Worm (Caenorhabditis elegans): ENCODE measurements around the gene F46B6.10.

Gene F46B6.10

ce11 chrV:9813527-9813926 is 11.7 kb upstream of the F46B6.10 start, which contains the start of gene sru-30:
Gene sru-30, plus strand, starts transcription at chrV:9813827.
- TF ChIP-seq pha-4 (tag; optimal IDR thresholded peaks at IDR 0.05) (no peak), nhr-25 (tag; optimal IDR thresholded peaks at IDR 0.05) (no peak), zag-1 (tag; optimal IDR thresholded peaks at IDR 0.05) (no peak), nhr-12 (tag; optimal IDR thresholded peaks at IDR 0.05) (no peak), ZK546.5 (tag; optimal IDR thresholded peaks at IDR 0.05) (no peak), sea-2 (GFP tag; optimal IDR thresholded peaks at IDR 0.05) (no peak), unc-62 (GFP tag; optimal IDR thresholded peaks at IDR 0.05) (no peak), jun-1 (tag; optimal IDR thresholded peaks at IDR 0.05) (no peak), unc-39 (tag; optimal IDR thresholded peaks at IDR 0.05) (no peak), ztf-4 (tag; optimal IDR thresholded peaks at IDR 0.05) (no peak)

- no peak for TF ChIP-seq ceh-16 (tag; optimal IDR thresholded peaks at IDR 0.05)
- TF ChIP-seq ztf-11 (tag; optimal IDR thresholded peaks at IDR 0.05), result no peak
- TF ChIP-seq lsy-12 (tag; optimal IDR thresholded peaks at IDR 0.05), result no peak
- TF ChIP-seq fkh-10 (GFP tag; optimal IDR thresholded peaks at IDR 0.05), result no peak
- TF ChIP-seq sea-2 (GFP tag; optimal IDR thresholded peaks at IDR 0.05), result no peak
- no peak for TF ChIP-seq nhr-237 (tag; optimal IDR thresholded peaks at IDR 0.05)
- no peak for TF ChIP-seq egl-5 (tag; optimal IDR thresholded peaks at IDR 0.05)
- TF ChIP-seq unc-62 (GFP tag; optimal IDR thresholded peaks at IDR 0.05), result no peak
- TF ChIP-seq unc-39 (tag; optimal IDR thresholded peaks at IDR 0.05), result no peak
- no peak for TF ChIP-seq ceh-28 (tag; optimal IDR thresholded peaks at IDR 0.05)
- TF ChIP-seq nhr-76 (tag; optimal IDR thresholded peaks at IDR 0.05), result no peak
- TF ChIP-seq tbx-2 (tag; optimal IDR thresholded peaks at IDR 0.05), result no peak
- TF ChIP-seq lin-15B (tag; optimal IDR thresholded peaks at IDR 0.05), result no peak
- no peak for TF ChIP-seq pha-4 (tag; optimal IDR thresholded peaks at IDR 0.05)
- no peak for TF ChIP-seq lin-39 (tag; optimal IDR thresholded peaks at IDR 0.05)
Measured at ce11 chrV:9812216-9812615, 10.4 kb upstream of the F46B6.10 start.

- TF ChIP-seq nfya-1 (tag; optimal IDR thresholded peaks at IDR 0.05; ENCODE audit: insufficient read depth), result no peak
- no peak for TF ChIP-seq egl-27 (tag; optimal IDR thresholded peaks at IDR 0.05)
- no peak for TF ChIP-seq snpc-4 (tag; optimal IDR thresholded peaks at IDR 0.05)
- no peak for TF ChIP-seq R02D3.7 (tag; optimal IDR thresholded peaks at IDR 0.05)
- no peak for TF ChIP-seq aly-2 (tag; optimal IDR thresholded peaks at IDR 0.05)
- TF ChIP-seq pha-4 (tag; optimal IDR thresholded peaks at IDR 0.05), result no peak
- TF ChIP-seq unc-39 (tag; optimal IDR thresholded peaks at IDR 0.05), result no peak
- TF ChIP-seq fkh-10 (GFP tag; optimal IDR thresholded peaks at IDR 0.05), result no peak
- TF ChIP-seq lsy-12 (tag; optimal IDR thresholded peaks at IDR 0.05), result no peak
- TF ChIP-seq elt-1 (tag; optimal IDR thresholded peaks at IDR 0.05), result no peak
- TF ChIP-seq ceh-16 (tag; optimal IDR thresholded peaks at IDR 0.05), result no peak
- no peak for TF ChIP-seq hmg-11 (tag; optimal IDR thresholded peaks at IDR 0.05)
- no peak for TF ChIP-seq nhr-43 (tag; optimal IDR thresholded peaks at IDR 0.05; ENCODE audit: poor library complexity, severe bottlenecking)
- TF ChIP-seq nhr-28 (tag; optimal IDR thresholded peaks at IDR 0.05), result no peak
Measured at ce11 chrV:9811154-9811553, 9.3 kb upstream of the F46B6.10 start, which contains the start of gene sru-29. Gene sru-29, plus strand, starts transcription at chrV:9811454.

ce11 chrV:9805161-9805560 is 3.3 kb upstream of the F46B6.10 start, which contains the start of gene sru-37:
Gene sru-37, plus strand, starts transcription at chrV:9805461.
- TF ChIP-seq elt-3 (tag; optimal IDR thresholded peaks at IDR 0.05) (no peak), nhr-67 (tag; optimal IDR thresholded peaks at IDR 0.05) (no peak), pqm-1 (tag; optimal IDR thresholded peaks at IDR 0.05) (no peak), ama-1 (optimal IDR thresholded peaks at IDR 0.05) (no peak)

ce11 chrV:9803176-9803575 is 1.3 kb upstream of the F46B6.10 start, which contains the start of gene sru-39:
Gene sru-39, plus strand, starts transcription at chrV:9803476.
- TF ChIP-seq nhr-76 (tag; optimal IDR thresholded peaks at IDR 0.05) (no peak), ztf-11 (tag; optimal IDR thresholded peaks at IDR 0.05) (no peak), ceh-28 (tag; optimal IDR thresholded peaks at IDR 0.05) (no peak), mml-1 (tag; optimal IDR thresholded peaks at IDR 0.05) (no peak), fkh-2 (tag; optimal IDR thresholded peaks at IDR 0.05) (no peak), ama-1 (optimal IDR thresholded peaks at IDR 0.05) (no peak), tbx-2 (tag; optimal IDR thresholded peaks at IDR 0.05) (no peak), unc-62 (GFP tag; optimal IDR thresholded peaks at IDR 0.05) (no peak), elt-3 (tag; optimal IDR thresholded peaks at IDR 0.05) (no peak), skn-1 (tag; optimal IDR thresholded peaks at IDR 0.05) (no peak), fos-1 (tag; optimal IDR thresholded peaks at IDR 0.05) (no peak), lin-15B (tag; optimal IDR thresholded peaks at IDR 0.05) (no peak), nhr-12 (tag; optimal IDR thresholded peaks at IDR 0.05) (no peak), aly-2 (tag; optimal IDR thresholded peaks at IDR 0.05) (no peak), jun-1 (tag; optimal IDR thresholded peaks at IDR 0.05) (no peak), nhr-11 (tag; optimal IDR thresholded peaks at IDR 0.05) (no peak), nhr-23 (tag; optimal IDR thresholded peaks at IDR 0.05) (no peak), hmg-11 (tag; optimal IDR thresholded peaks at IDR 0.05) (no peak), nhr-28 (tag; optimal IDR thresholded peaks at IDR 0.05) (no peak), ztf-4 (tag; optimal IDR thresholded peaks at IDR 0.05) (no peak)
